Worm (Caenorhabditis elegans): ENCODE measurements around the gene srj-49.

Gene srj-49

ce11 chrV:2800676-2801075 is 47.5 kb downstream of the srj-49 start:
- no peak for TF ChIP-seq mep-1 (tag; optimal IDR thresholded peaks at IDR 0.05)
- no peak for TF ChIP-seq nhr-237 (tag; optimal IDR thresholded peaks at IDR 0.05)
- no peak for TF ChIP-seq unc-62 (GFP tag; optimal IDR thresholded peaks at IDR 0.05)
- no peak for TF ChIP-seq tbx-8 (GFP tag; optimal IDR thresholded peaks at IDR 0.05)
- no peak for TF ChIP-seq nhr-12 (tag; optimal IDR thresholded peaks at IDR 0.05)

DNA sequence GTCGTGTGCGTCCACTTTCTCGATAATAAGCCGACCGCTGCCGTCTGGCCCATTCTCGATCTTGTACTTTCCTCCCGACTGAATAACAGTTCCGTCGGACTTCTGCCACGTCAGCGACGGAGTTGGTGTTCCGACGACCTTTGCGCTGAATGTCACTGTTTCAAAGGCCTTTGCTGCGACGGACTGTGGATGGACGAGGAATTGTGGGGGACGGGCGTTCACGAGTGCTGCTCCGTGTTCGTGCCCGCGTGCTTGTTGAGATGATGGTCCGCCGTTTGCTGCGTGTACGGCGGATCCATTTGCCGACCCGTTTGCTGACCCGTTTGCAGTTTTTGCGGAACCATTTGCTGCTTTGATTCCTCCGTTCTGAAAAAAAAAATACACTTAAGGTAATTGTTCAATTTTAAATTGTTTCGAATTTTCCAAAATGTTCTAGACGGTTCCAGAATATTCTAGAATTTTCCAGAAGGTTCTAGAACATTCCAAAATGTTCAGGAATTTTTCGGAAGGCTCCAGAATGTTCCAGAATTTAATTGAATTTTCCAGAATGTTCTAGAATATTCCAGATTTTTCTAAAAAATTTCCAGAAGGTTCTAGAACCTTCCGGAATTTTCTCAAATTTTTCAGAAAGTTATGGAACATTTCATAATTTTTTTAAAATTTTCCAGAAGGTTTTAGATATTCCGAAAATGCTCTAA is 48.8 kb downstream of the srj-49 start:
- TF ChIP-seq elt-1 (tag; optimal IDR thresholded peaks at IDR 0.05; ENCODE audit: borderline replicate concordance, insufficient read depth) (no peak), ztf-11 (tag; optimal IDR thresholded peaks at IDR 0.05) (no peak), mls-2 (tag; optimal IDR thresholded peaks at IDR 0.05) (no peak), sptf-1 (tag; optimal IDR thresholded peaks at IDR 0.05) (no peak), cnd-1 (tag; optimal IDR thresholded peaks at IDR 0.05) (no peak), zip-8 (tag; optimal IDR thresholded peaks at IDR 0.05) (no peak), M03D4.4 (tag; optimal IDR thresholded peaks at IDR 0.05) (no peak), nhr-237 (tag; optimal IDR thresholded peaks at IDR 0.05) (no peak), unc-120 (tag; optimal IDR thresholded peaks at IDR 0.05; ENCODE audit: poor library complexity, severe bottlenecking) (no peak), nhr-28 (tag; optimal IDR thresholded peaks at IDR 0.05) (no peak), ces-1 (GFP tag; optimal IDR thresholded peaks at IDR 0.05) (no peak), ceh-43 (GFP tag; optimal IDR thresholded peaks at IDR 0.05) (no peak), elt-3 (tag; optimal IDR thresholded peaks at IDR 0.05) (no peak), bed-3 (GFP tag; optimal IDR thresholded peaks at IDR 0.05) (no peak), lin-32 (GFP tag; optimal IDR thresholded peaks at IDR 0.05) (no peak), unc-39 (tag; optimal IDR thresholded peaks at IDR 0.05) (no peak), pha-4 (tag; optimal IDR thresholded peaks at IDR 0.05) (no peak), drap-1 (GFP tag; optimal IDR thresholded peaks at IDR 0.05) (no peak), ham-2 (GFP tag; optimal IDR thresholded peaks at IDR 0.05) (no peak)
